Worm (Caenorhabditis elegans): Measurements from ENCODE around the gene T28D6.4.
A peak's percentile ranks its signal among the peaks of the same experiment; 100 is the strongest.

T28D6.4 gene

ce11 chrIII:11371688-11372087, 11.4 kb downstream of the T28D6.4 start, which contains the start of gene tba-7:
Gene tba-7 (minus strand): TSS chrIII:11371788.
- no peak for TF ChIP-seq mdl-1 (tag; optimal IDR thresholded peaks at IDR 0.05)
- no peak for TF ChIP-seq sem-4 (tag; optimal IDR thresholded peaks at IDR 0.05)
- TF ChIP-seq R02D3.7 (tag; optimal IDR thresholded peaks at IDR 0.05): no peak
- no peak for TF ChIP-seq alr-1 (tag; optimal IDR thresholded peaks at IDR 0.05)
- TF ChIP-seq lin-11 (tag; optimal IDR thresholded peaks at IDR 0.05): no peak
- no peak for TF ChIP-seq ceh-16 (tag; optimal IDR thresholded peaks at IDR 0.05)
- no peak for TF ChIP-seq nhr-21 (tag; optimal IDR thresholded peaks at IDR 0.05)
- no peak for TF ChIP-seq zag-1 (tag; optimal IDR thresholded peaks at IDR 0.05)
- TF ChIP-seq ZK546.5 (tag; optimal IDR thresholded peaks at IDR 0.05): no peak
- TF ChIP-seq ceh-82 (tag; optimal IDR thresholded peaks at IDR 0.05): no peak
- no peak for TF ChIP-seq Y55F3AM.14 (GFP tag; optimal IDR thresholded peaks at IDR 0.05)
- no peak for TF ChIP-seq ama-1 (optimal IDR thresholded peaks at IDR 0.05)
- no peak for TF ChIP-seq lin-13 (GFP tag; optimal IDR thresholded peaks at IDR 0.05)
- TF ChIP-seq skn-1 (tag; optimal IDR thresholded peaks at IDR 0.05): no peak
- no peak for TF ChIP-seq nhr-25 (tag; optimal IDR thresholded peaks at IDR 0.05)
- TF ChIP-seq sma-9 (GFP tag; optimal IDR thresholded peaks at IDR 0.05): no peak
- no peak for TF ChIP-seq sma-9 (tag; optimal IDR thresholded peaks at IDR 0.05)
- no peak for TF ChIP-seq sma-3 (GFP tag; optimal IDR thresholded peaks at IDR 0.05)
- no peak for TF ChIP-seq peb-1 (tag; optimal IDR thresholded peaks at IDR 0.05)

- TF ChIP-seq ceh-16 (tag; optimal IDR thresholded peaks at IDR 0.05): no peak
- TF ChIP-seq snpc-4 (tag; optimal IDR thresholded peaks at IDR 0.05): peak; percentile 69
- peak; percentile 16 for TF ChIP-seq lin-13 (GFP tag; optimal IDR thresholded peaks at IDR 0.05)
- no peak for TF ChIP-seq ama-1 (optimal IDR thresholded peaks at IDR 0.05)
- TF ChIP-seq fos-1 (tag; optimal IDR thresholded peaks at IDR 0.05): peak; percentile 73
These were observed 12.1 kb downstream of the T28D6.4 start for ce11 chrIII:11372199-11372938.

ce11 chrIII:11377880-11378279, 17.6 kb downstream of the T28D6.4 start, which contains the start of gene dpy-18:
Gene dpy-18 (minus strand): TSS chrIII:11377980.
- TF ChIP-seq dmd-4 (tag; optimal IDR thresholded peaks at IDR 0.05) (no peak), elt-1 (tag; optimal IDR thresholded peaks at IDR 0.05) (no peak), mdl-1 (tag; optimal IDR thresholded peaks at IDR 0.05) (no peak), C34F6.9 (tag; optimal IDR thresholded peaks at IDR 0.05) (no peak), nhr-6 (tag; optimal IDR thresholded peaks at IDR 0.05) (no peak), unc-39 (tag; optimal IDR thresholded peaks at IDR 0.05) (no peak), ztf-4 (tag; optimal IDR thresholded peaks at IDR 0.05) (no peak), lin-11 (tag; optimal IDR thresholded peaks at IDR 0.05) (no peak), nhr-21 (tag; optimal IDR thresholded peaks at IDR 0.05) (no peak)

- TF ChIP-seq lsy-2 (tag; optimal IDR thresholded peaks at IDR 0.05): peak in 1 of 2 experiments; percentile 5
- TF ChIP-seq snpc-4 (tag; optimal IDR thresholded peaks at IDR 0.05): peak; percentile 87
- no peak for TF ChIP-seq F13H6.1 (tag; optimal IDR thresholded peaks at IDR 0.05)
- TF ChIP-seq blmp-1 (tag; optimal IDR thresholded peaks at IDR 0.05; ENCODE audit: insufficient read depth): peak; percentile 91
- TF ChIP-seq lin-13 (GFP tag; optimal IDR thresholded peaks at IDR 0.05): peak; percentile 11
These were observed 18.2 kb downstream of the T28D6.4 start for ce11 chrIII:11378450-11378849.

ce11 chrIII:11378910-11379309, 18.7 kb downstream of the T28D6.4 start:
- TF ChIP-seq nhr-11 (tag; optimal IDR thresholded peaks at IDR 0.05) (no peak), dmd-4 (tag; optimal IDR thresholded peaks at IDR 0.05) (no peak), snpc-4 (tag; optimal IDR thresholded peaks at IDR 0.05) (no peak), R02D3.7 (tag; optimal IDR thresholded peaks at IDR 0.05) (no peak), unc-62 (GFP tag; optimal IDR thresholded peaks at IDR 0.05) (no peak), skn-1 (tag; optimal IDR thresholded peaks at IDR 0.05) (no peak), lin-13 (GFP tag; optimal IDR thresholded peaks at IDR 0.05) (no peak), ama-1 (optimal IDR thresholded peaks at IDR 0.05) (no peak), nhr-129 (tag; optimal IDR thresholded peaks at IDR 0.05) (no peak)
